Fruit fly (Drosophila melanogaster): ENCODE data around the gene rho-4.

DNA sequence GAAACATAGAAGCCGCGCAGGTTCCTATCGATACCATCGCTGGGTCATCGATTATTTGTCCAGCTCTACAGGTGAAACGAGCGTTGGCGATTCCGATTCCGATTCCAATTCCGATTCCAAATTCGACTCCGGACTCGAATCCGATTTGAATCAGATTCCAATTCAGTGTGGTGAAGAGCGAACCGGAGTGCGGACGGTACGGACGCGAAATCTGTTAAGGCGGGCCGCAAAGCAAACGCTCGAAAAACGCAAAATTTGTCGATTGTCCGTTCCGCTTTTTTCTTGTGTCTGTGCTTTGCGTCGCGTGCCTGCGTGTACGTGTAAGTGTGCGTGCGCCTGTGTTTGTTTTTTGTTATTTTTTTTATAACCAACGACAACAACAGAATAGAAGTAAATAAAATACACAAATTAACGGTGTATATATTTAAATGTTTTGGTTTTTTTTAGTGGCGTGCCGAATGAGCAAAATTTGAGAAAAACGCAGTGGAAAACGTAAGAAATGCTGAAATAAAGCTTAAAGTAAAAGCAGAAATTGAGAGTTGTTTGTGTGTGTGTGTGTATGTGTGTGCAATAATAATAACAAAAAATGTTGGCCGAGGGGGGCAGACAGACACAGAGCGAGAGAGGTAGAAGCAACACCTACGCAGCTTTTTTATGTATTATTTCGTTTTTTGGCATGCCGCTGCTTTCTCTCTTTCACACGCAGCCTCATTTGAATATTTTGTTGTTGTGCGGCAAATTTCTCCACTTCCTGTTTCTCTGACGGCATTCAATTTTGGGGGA, 22.4 kb downstream of the rho-4 start, which contains the start of gene Ptp10D:
- TF ChIP-seq CG10348 (GFP tag; IDR thresholded peaks at IDR 0.05) (no peak), CG13204 (GFP tag; optimal IDR thresholded peaks at IDR 0.05) (no peak), CG8159 (tag; optimal IDR thresholded peaks at IDR 0.05) (no peak), Snoo (tag; optimal IDR thresholded peaks at IDR 0.05) (no peak), Pif1B (GFP tag; optimal IDR thresholded peaks at IDR 0.05) (no peak)
